Worm (Caenorhabditis elegans) whole organism, late embryonic: Measurements from ENCODE around the gene ttc-4.

Experiments used
- C38D4.7 ChIP-seq: fragments of 200-800 bp; sonication (Bioruptor generic); optimal IDR thresholded peaks from 2 replicates; lab custom pipeline; 2018; ENCODE audit warnings: mild to moderate bottlenecking, missing genetic modification characterization, moderate library complexity, missing compliant biosample characterization
- F13H6.1 ChIP-seq: sonication (generic microtip); optimal IDR thresholded peaks from 2 replicates; lab custom pipeline; 2016; ENCODE audit warnings: missing genetic modification characterization, missing compliant biosample characterization
- K02D7.2 ChIP-seq: sonication (generic microtip); optimal IDR thresholded peaks from 2 replicates; lab custom pipeline; 2017; ENCODE audit warnings: mild to moderate bottlenecking, missing genetic modification characterization, missing compliant biosample characterization
- T23F11.4 ChIP-seq: fragments of 200-800 bp; sonication (Bioruptor generic); optimal IDR thresholded peaks from 2 replicates; lab custom pipeline; 2018; ENCODE audit warnings: mild to moderate bottlenecking, missing genetic modification characterization, missing compliant biosample characterization
- Y22D7AL.16 ChIP-seq: sonication (generic microtip); optimal IDR thresholded peaks from 2 replicates; lab custom pipeline; 2016; ENCODE audit warnings: missing genetic modification characterization, missing compliant biosample characterization
- ceh-14 ChIP-seq: sonication (generic microtip); optimal IDR thresholded peaks from 2 replicates; lab custom pipeline; 2016; ENCODE audit warnings: missing genotype, missing genetic modification characterization, missing compliant biosample characterization
- ceh-19 ChIP-seq: fragments of 200-800 bp; sonication (Bioruptor generic); optimal IDR thresholded peaks from 2 replicates; lab custom pipeline; 2018; ENCODE audit warnings: mild to moderate bottlenecking, missing genetic modification characterization, missing compliant biosample characterization
- ceh-30 ChIP-seq: fragments of 150-350 bp; optimal IDR thresholded peaks from 2 replicates; lab custom pipeline; 2014; ENCODE audit warnings: missing biosample characterization, missing genetic modification characterization
- ceh-34 ChIP-seq: sonication (generic microtip); optimal IDR thresholded peaks from 2 replicates; lab custom pipeline; 2016; ENCODE audit warnings: mild to moderate bottlenecking, missing genetic modification characterization, missing compliant biosample characterization
- ceh-45 ChIP-seq: fragments of 200-800 bp; sonication (Bioruptor generic); IDR thresholded peaks from 2 replicates; pipeline ENCODE4 v1.3.6; 2022; ENCODE audit warnings: missing genetic modification reagents, missing genetic modification characterization, missing compliant biosample characterization
- ceh-48 ChIP-seq: sonication (generic microtip); optimal IDR thresholded peaks from 2 replicates; lab custom pipeline; 2016; ENCODE audit warnings: missing genetic modification characterization, inconsistent platforms, missing compliant biosample characterization
- ceh-6 ChIP-seq: fragments of 200-800 bp; sonication (Bioruptor generic); optimal IDR thresholded peaks from 2 replicates; lab custom pipeline; 2018; ENCODE audit warnings: mild to moderate bottlenecking, missing genetic modification characterization, missing compliant biosample characterization
- ceh-9 ChIP-seq: sonication (generic microtip); optimal IDR thresholded peaks from 2 replicates; lab custom pipeline; 2016; ENCODE audit warnings: mild to moderate bottlenecking, missing genetic modification characterization, inconsistent platforms, missing compliant biosample characterization
- dmd-4 ChIP-seq: sonication (generic microtip); optimal IDR thresholded peaks from 2 replicates; lab custom pipeline; 2016; ENCODE audit warnings: borderline replicate concordance, missing genetic modification characterization, missing compliant biosample characterization
- dve-1 ChIP-seq: sonication (generic microtip); optimal IDR thresholded peaks from 2 replicates; lab custom pipeline; 2017; ENCODE audit warnings: antibody characterized with exemption, mild to moderate bottlenecking, missing genetic modification characterization, missing compliant biosample characterization
- elt-4 ChIP-seq: sonication (generic microtip); optimal IDR thresholded peaks from 2 replicates; lab custom pipeline; 2016; ENCODE audit warnings: missing genetic modification characterization, missing compliant biosample characterization
- eyg-1 ChIP-seq: sonication (generic microtip); optimal IDR thresholded peaks from 2 replicates; lab custom pipeline; 2016; ENCODE audit warnings: missing genotype, missing genetic modification characterization, missing compliant biosample characterization
- fkh-10 ChIP-seq: fragments of 150-350 bp; optimal IDR thresholded peaks from 2 replicates; lab custom pipeline; 2014; ENCODE audit warnings: missing biosample characterization, missing genetic modification reagents, missing genetic modification characterization
- fkh-6 ChIP-seq: sonication (generic microtip); optimal IDR thresholded peaks from 2 replicates; lab custom pipeline; 2016; ENCODE audit warnings: missing genetic modification characterization, missing compliant biosample characterization
- hlh-13 ChIP-seq: fragments of 200-800 bp; sonication (Bioruptor generic); optimal IDR thresholded peaks from 2 replicates; lab custom pipeline; 2018; ENCODE audit warnings: mild to moderate bottlenecking, missing genetic modification characterization, missing compliant biosample characterization
- hlh-15 ChIP-seq: sonication (generic microtip); optimal IDR thresholded peaks from 2 replicates; lab custom pipeline; 2016; ENCODE audit warnings: missing genetic modification characterization, missing compliant biosample characterization
- hlh-30 ChIP-seq: sonication (generic microtip); optimal IDR thresholded peaks from 2 replicates; lab custom pipeline; 2017; ENCODE audit warnings: antibody characterized with exemption, missing genetic modification characterization, missing compliant biosample characterization; ENCODE audit not compliant: insufficient read depth
- hlh-6 ChIP-seq: sonication (generic microtip); optimal IDR thresholded peaks from 2 replicates; lab custom pipeline; 2016; ENCODE audit warnings: missing genotype, missing genetic modification characterization, missing compliant biosample characterization
- lim-6 ChIP-seq: sonication (generic microtip); optimal IDR thresholded peaks from 2 replicates; lab custom pipeline; 2016; ENCODE audit warnings: missing genetic modification characterization, missing compliant biosample characterization
- madf-2 ChIP-seq: sonication (generic microtip); optimal IDR thresholded peaks from 2 replicates; lab custom pipeline; 2017; ENCODE audit warnings: missing genetic modification characterization, missing compliant biosample characterization
- nfya-1 ChIP-seq: sonication (generic microtip); optimal IDR thresholded peaks from 2 replicates; lab custom pipeline; 2017; ENCODE audit warnings: missing genetic modification characterization, mild to moderate bottlenecking, missing compliant biosample characterization, antibody characterized with exemption, moderate library complexity
- nhr-232 ChIP-seq: sonication (generic microtip); optimal IDR thresholded peaks from 2 replicates; lab custom pipeline; 2016; ENCODE audit warnings: missing genetic modification characterization, missing compliant biosample characterization
- pax-1 ChIP-seq: fragments of 150-350 bp; optimal IDR thresholded peaks from 2 replicates; lab custom pipeline; 2014; ENCODE audit warnings: missing biosample characterization, missing genetic modification characterization
- pha-2 ChIP-seq: sonication (generic microtip); optimal IDR thresholded peaks from 2 replicates; lab custom pipeline; 2017; ENCODE audit warnings: mild to moderate bottlenecking, missing genetic modification characterization, missing compliant biosample characterization
- pha-4 ChIP-seq: fragments of 150-350 bp; optimal IDR thresholded peaks from 2 replicates; lab custom pipeline; 2018; ENCODE audit warnings: missing biosample characterization, missing genetic modification reagents, missing genetic modification characterization
- ref-2 ChIP-seq: sonication (generic microtip); optimal IDR thresholded peaks from 2 replicates; lab custom pipeline; 2016; ENCODE audit warnings: missing genetic modification characterization, missing compliant biosample characterization
- tbx-7 ChIP-seq: sonication (generic microtip); optimal IDR thresholded peaks from 2 replicates; lab custom pipeline; 2016; ENCODE audit warnings: missing genotype, missing genetic modification characterization, missing compliant biosample characterization
- ttx-3 ChIP-seq: sonication (generic microtip); optimal IDR thresholded peaks from 2 replicates; lab custom pipeline; 2016; ENCODE audit warnings: missing genetic modification reagents, missing genetic modification characterization, missing compliant biosample characterization
- unc-3 ChIP-seq, 2 experiments: fragments of 200-800 bp in 1 of 2; sonication (Bioruptor generic) in 1 of 2; sonication (generic microtip) in 1 of 2; conservative IDR thresholded peaks in 1 of 2; optimal IDR thresholded peaks in 1 of 2; 2 replicates each; pipeline versions ENCODE4 v1.3.6 to Lab custom; 2016 to 2022; ENCODE audit warnings: missing compliant biosample characterization in 2 of 2, missing genetic modification characterization in 2 of 2, missing genetic modification reagents in 1 of 2
- unc-42 ChIP-seq: sonication (generic microtip); optimal IDR thresholded peaks from 2 replicates; lab custom pipeline; 2016; ENCODE audit warnings: missing genotype, missing genetic modification characterization, missing compliant biosample characterization
- unc-55 ChIP-seq: sonication (generic microtip); optimal IDR thresholded peaks from 2 replicates; lab custom pipeline; 2017; ENCODE audit warnings: missing biosample characterization, missing genetic modification reagents, missing genetic modification characterization
- unc-86 ChIP-seq: sonication (generic microtip); optimal IDR thresholded peaks from 2 replicates; lab custom pipeline; 2016; ENCODE audit warnings: missing genetic modification characterization, missing compliant biosample characterization
- zip-5 ChIP-seq: sonication (generic microtip); optimal IDR thresholded peaks from 2 replicates; lab custom pipeline; 2016; ENCODE audit warnings: missing genetic modification characterization, missing compliant biosample characterization
- ztf-16 ChIP-seq: sonication (generic microtip); optimal IDR thresholded peaks from 2 replicates; lab custom pipeline; 2017; ENCODE audit warnings: missing genetic modification characterization, missing compliant biosample characterization

Gene ttc-4

DNA sequence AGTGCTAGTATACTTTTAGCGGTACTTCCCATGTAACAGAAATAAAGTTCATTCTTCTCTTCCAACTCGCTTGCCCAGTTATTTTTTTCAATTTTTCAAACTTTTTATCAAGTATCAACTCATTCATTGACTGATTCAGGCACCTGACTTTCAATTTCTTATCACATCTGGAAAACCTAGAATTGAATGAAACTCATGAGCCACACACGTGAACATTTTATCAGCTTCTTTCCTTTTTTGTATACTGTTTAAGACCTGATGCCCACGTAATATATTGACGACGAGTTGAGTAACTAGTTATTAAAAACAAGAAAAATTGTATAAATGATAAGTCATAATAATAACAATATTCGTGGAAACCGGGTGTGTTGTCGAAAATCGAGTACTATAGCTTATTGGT lies 41.0 kb upstream of the ttc-4 start:
- TF ChIP-seq ceh-45 (GFP tag; lab: Robert Waterston, UW): no peak
- TF ChIP-seq zip-5: no peak
- no peak for TF ChIP-seq Y22D7AL.16 (tag; lab: Kevin White, UChicago)
- no peak for TF ChIP-seq ceh-48 (tag; lab: Kevin White, UChicago)
- no peak for TF ChIP-seq T23F11.4 (GFP tag; lab: Kevin White, UChicago)
- no peak for TF ChIP-seq ceh-9 (tag; lab: Kevin White, UChicago)
- no peak for TF ChIP-seq F13H6.1 (tag; lab: Kevin White, UChicago)
- TF ChIP-seq elt-4 (tag; lab: Kevin White, UChicago): no peak
- no peak for TF ChIP-seq ceh-14 (tag; lab: Kevin White, UChicago)
- TF ChIP-seq ceh-6 (GFP tag; lab: Kevin White, UChicago): no peak
- no peak for TF ChIP-seq ref-2 (tag; lab: Kevin White, UChicago)
- no peak for TF ChIP-seq hlh-6 (tag; lab: Kevin White, UChicago)
- no peak for TF ChIP-seq ceh-34 (tag; lab: Kevin White, UChicago)

DNA sequence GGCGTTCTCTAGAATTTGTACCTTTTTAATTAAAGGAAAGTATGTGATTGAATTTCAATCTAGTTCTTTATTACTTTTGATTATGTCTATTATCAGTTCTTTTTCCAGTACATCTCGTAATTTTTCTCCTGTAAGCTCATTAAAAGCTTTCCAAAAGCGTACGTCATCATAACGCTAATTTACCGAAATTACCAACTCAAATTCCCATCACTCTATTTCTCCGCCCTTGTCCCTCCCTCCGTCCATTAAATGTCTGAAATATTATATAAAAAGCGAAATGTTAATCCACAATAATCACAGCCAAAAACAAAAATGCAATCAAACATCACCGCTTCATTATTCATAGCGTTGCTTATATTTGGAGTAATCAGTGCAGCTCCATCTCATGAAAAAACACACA lies 40.2 kb upstream of the ttc-4 start, which contains the start of gene ins-12:
Gene ins-12 (plus strand): TSS at position 301 of the 400 bp plus-strand sequence.
- TF ChIP-seq pha-2 (tag; lab: Kevin White, UChicago) (no peak), pha-4 (tag; lab: Kevin White, UChicago) (no peak), ceh-34 (tag; lab: Kevin White, UChicago) (no peak), ceh-45 (GFP tag; lab: Robert Waterston, UW) (no peak), Y22D7AL.16 (tag; lab: Kevin White, UChicago) (no peak), fkh-6 (tag; lab: Kevin White, UChicago) (no peak), dve-1 (tag; lab: Kevin White, UChicago) (no peak), ttx-3 (tag; lab: Kevin White, UChicago) (no peak), hlh-6 (tag; lab: Kevin White, UChicago) (no peak), ztf-16 (tag; lab: Kevin White, UChicago) (no peak), K02D7.2 (tag; lab: Kevin White, UChicago) (no peak), hlh-30 (tag; lab: Kevin White, UChicago) (no peak)

DNA sequence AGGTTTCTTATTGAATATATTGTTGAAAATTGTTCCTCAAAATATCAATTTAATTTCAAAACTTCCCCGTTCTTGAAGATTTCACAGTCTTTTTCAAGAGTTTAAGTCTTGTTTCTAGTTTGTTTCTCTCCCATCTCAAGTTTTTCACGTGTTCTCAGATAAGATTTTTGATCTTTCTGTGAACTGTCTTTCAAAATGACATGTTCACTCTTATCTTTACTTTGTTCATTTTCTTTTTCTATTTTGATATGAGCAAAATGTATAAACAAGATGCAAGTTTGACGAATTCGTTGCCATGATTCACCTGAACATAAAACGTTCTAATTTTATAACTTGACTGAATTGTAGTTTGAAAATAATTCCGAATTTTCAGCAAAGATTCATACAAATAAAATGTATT lies 39.7 kb upstream of the ttc-4 start:
- no peak for TF ChIP-seq T23F11.4 (GFP tag; lab: Kevin White, UChicago)
- TF ChIP-seq hlh-15: no peak
- no peak for TF ChIP-seq zip-5
- no peak for TF ChIP-seq C38D4.7
- TF ChIP-seq fkh-6 (tag; lab: Kevin White, UChicago): no peak
- TF ChIP-seq ceh-45 (GFP tag; lab: Robert Waterston, UW): no peak
- TF ChIP-seq pha-4 (tag; lab: Kevin White, UChicago): no peak
- no peak for TF ChIP-seq tbx-7 (tag; lab: Kevin White, UChicago)
- TF ChIP-seq nhr-232 (tag; lab: Kevin White, UChicago): no peak
- TF ChIP-seq pax-1 (tag; lab: Kevin White, UChicago): no peak
- TF ChIP-seq unc-42 (tag; lab: Kevin White, UChicago): no peak
- no peak for TF ChIP-seq ceh-14 (tag; lab: Kevin White, UChicago)
- no peak for TF ChIP-seq unc-3 (GFP tag; conservative IDR thresholded peaks at IDR 0.05; lab: Robert Waterston, UW)
- no peak for TF ChIP-seq unc-3 (tag; optimal IDR thresholded peaks at IDR 0.05; lab: Kevin White, UChicago)
- no peak for TF ChIP-seq lim-6 (tag; lab: Kevin White, UChicago)
- TF ChIP-seq fkh-10 (GFP tag; lab: Kevin White, UChicago): no peak
- no peak for TF ChIP-seq ceh-9 (tag; lab: Kevin White, UChicago)

DNA sequence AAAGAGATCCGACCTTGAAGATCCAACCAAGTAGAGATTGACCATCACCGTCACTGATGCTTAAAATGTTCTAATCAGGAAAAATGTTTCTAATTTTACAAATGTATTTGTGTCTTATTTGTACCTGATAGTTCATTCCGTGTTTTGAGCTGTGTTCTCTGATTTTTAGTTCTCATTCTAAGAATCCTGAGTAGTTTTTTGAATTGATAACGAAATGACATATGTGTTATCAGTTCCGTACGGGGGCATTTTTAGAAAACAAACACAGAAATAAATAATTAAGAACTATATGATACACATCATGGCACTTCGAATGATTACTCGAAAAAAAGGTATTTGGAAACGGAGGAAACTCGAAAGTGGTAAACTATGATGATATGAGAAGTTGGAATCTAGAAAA lies 39.0 kb upstream of the ttc-4 start:
- TF ChIP-seq unc-55 (GFP tag; lab: Kevin White, UChicago) (no peak), ref-2 (tag; lab: Kevin White, UChicago) (no peak), hlh-13 (GFP tag; lab: Kevin White, UChicago) (no peak), ceh-30 (tag; lab: Kevin White, UChicago) (no peak), ceh-19 (GFP tag; lab: Kevin White, UChicago) (no peak), unc-86 (tag; lab: Kevin White, UChicago) (no peak), ttx-3 (tag; lab: Kevin White, UChicago) (no peak), eyg-1 (tag; lab: Kevin White, UChicago) (no peak), Y22D7AL.16 (tag; lab: Kevin White, UChicago) (no peak), hlh-15 (no peak), nfya-1 (tag; lab: Kevin White, UChicago) (no peak), lim-6 (tag; lab: Kevin White, UChicago) (no peak), dmd-4 (tag; lab: Kevin White, UChicago) (no peak), madf-2 (tag; lab: Kevin White, UChicago) (no peak)
